Worm (Caenorhabditis elegans) whole organism, L2 larva: ENCODE data around the gene K10D11.7.
A peak's percentile ranks its signal among the peaks of the same experiment; 100 is the strongest.

Experiments used
- F13H6.1 ChIP-seq: sonication (generic microtip); optimal IDR thresholded peaks from 2 replicates; lab custom pipeline; 2016; ENCODE audit warnings: missing genetic modification characterization, missing compliant biosample characterization
- Y55F3AM.14 ChIP-seq: fragments of 200-800 bp; sonication (Bioruptor generic); optimal IDR thresholded peaks from 2 replicates; lab custom pipeline; 2018; ENCODE audit warnings: mild to moderate bottlenecking, missing genetic modification characterization, missing compliant biosample characterization
- ZK546.5 ChIP-seq: sonication (generic microtip); optimal IDR thresholded peaks from 2 replicates; lab custom pipeline; 2017; ENCODE audit warnings: missing biosample characterization, missing genetic modification characterization
- alr-1 ChIP-seq: fragments of 150-350 bp; optimal IDR thresholded peaks from 2 replicates; lab custom pipeline; 2014; ENCODE audit warnings: missing biosample characterization, missing genetic modification characterization
- aly-2 ChIP-seq: fragments of 150-350 bp; optimal IDR thresholded peaks from 2 replicates; lab custom pipeline; 2014; ENCODE audit warnings: missing biosample characterization, missing genetic modification characterization
- ama-1 ChIP-seq: fragments of 150-350 bp; optimal IDR thresholded peaks from 2 replicates; lab custom pipeline; 2018; ENCODE audit warnings: inconsistent platforms
- blmp-1 ChIP-seq: sonication (generic microtip); optimal IDR thresholded peaks from 2 replicates; lab custom pipeline; 2017; ENCODE audit warnings: missing genetic modification characterization, mild to moderate bottlenecking, missing compliant biosample characterization, antibody characterized with exemption, moderate library complexity; ENCODE audit not compliant: insufficient read depth
- ceh-16 ChIP-seq: fragments of 150-350 bp; optimal IDR thresholded peaks from 2 replicates; lab custom pipeline; 2014; ENCODE audit warnings: missing biosample characterization, missing genetic modification characterization
- crh-2 ChIP-seq: sonication (generic microtip); optimal IDR thresholded peaks from 2 replicates; lab custom pipeline; 2017; ENCODE audit warnings: missing biosample characterization, missing genetic modification characterization
- dmd-4 ChIP-seq: sonication (generic microtip); optimal IDR thresholded peaks from 2 replicates; lab custom pipeline; 2017; ENCODE audit warnings: missing biosample characterization, missing genetic modification characterization
- elt-3 ChIP-seq: sonication (generic microtip); optimal IDR thresholded peaks from 2 replicates; lab custom pipeline; 2017; ENCODE audit warnings: missing biosample characterization, missing genetic modification characterization
- fos-1 ChIP-seq: fragments of 150-350 bp; optimal IDR thresholded peaks from 2 replicates; lab custom pipeline; 2014; ENCODE audit warnings: missing biosample characterization, missing genetic modification characterization
- gmeb-1 ChIP-seq: fragments of 150-350 bp; optimal IDR thresholded peaks from 2 replicates; lab custom pipeline; 2014; ENCODE audit warnings: missing biosample characterization, missing genetic modification characterization
- lin-13 ChIP-seq: fragments of 150-350 bp; optimal IDR thresholded peaks from 2 replicates; lab custom pipeline; 2014; ENCODE audit warnings: missing biosample characterization, missing genetic modification reagents, missing genetic modification characterization
- lin-39 ChIP-seq: fragments of 150-350 bp; optimal IDR thresholded peaks from 2 replicates; lab custom pipeline; 2014; ENCODE audit warnings: missing biosample characterization, missing genetic modification reagents, missing genetic modification characterization
- mab-5 ChIP-seq: fragments of 150-350 bp; optimal IDR thresholded peaks from 2 replicates; lab custom pipeline; 2014; ENCODE audit warnings: missing biosample characterization, missing genetic modification characterization
- nhr-12 ChIP-seq: fragments of 150-350 bp; optimal IDR thresholded peaks from 2 replicates; lab custom pipeline; 2014; ENCODE audit warnings: missing biosample characterization, missing genetic modification characterization
- nhr-129 ChIP-seq: fragments of 150-350 bp; optimal IDR thresholded peaks from 2 replicates; lab custom pipeline; 2014; ENCODE audit warnings: missing biosample characterization, missing genetic modification characterization
- nhr-23 ChIP-seq: fragments of 150-350 bp; optimal IDR thresholded peaks from 2 replicates; lab custom pipeline; 2014; ENCODE audit warnings: missing biosample characterization, missing genetic modification reagents, missing genetic modification characterization
- nhr-237 ChIP-seq: fragments of 150-350 bp; optimal IDR thresholded peaks from 2 replicates; lab custom pipeline; 2014; ENCODE audit warnings: missing biosample characterization, missing genetic modification characterization
- nhr-25 ChIP-seq: fragments of 150-350 bp; sonication (generic microtip); optimal IDR thresholded peaks from 3 replicates; lab custom pipeline; 2014; ENCODE audit warnings: missing biosample characterization, missing genetic modification characterization
- nhr-6 ChIP-seq: fragments of 150-350 bp; optimal IDR thresholded peaks from 2 replicates; lab custom pipeline; 2014; ENCODE audit warnings: missing biosample characterization, missing genetic modification characterization
- nhr-77 ChIP-seq: fragments of 150-350 bp; optimal IDR thresholded peaks from 2 replicates; lab custom pipeline; 2014; ENCODE audit warnings: missing biosample characterization, missing genetic modification characterization
- peb-1 ChIP-seq: fragments of 150-350 bp; optimal IDR thresholded peaks from 2 replicates; lab custom pipeline; 2014; ENCODE audit warnings: missing biosample characterization, missing genetic modification characterization
- sem-4 ChIP-seq: fragments of 150-350 bp; optimal IDR thresholded peaks from 2 replicates; lab custom pipeline; 2014; ENCODE audit warnings: missing biosample characterization, missing genetic modification reagents, missing genetic modification characterization
- skn-1 ChIP-seq: sonication (generic microtip); optimal IDR thresholded peaks from 2 replicates; lab custom pipeline; 2017; ENCODE audit warnings: missing biosample characterization, missing genetic modification characterization
- sma-3 ChIP-seq: sonication (generic microtip); optimal IDR thresholded peaks from 2 replicates; lab custom pipeline; 2016; ENCODE audit warnings: missing genetic modification reagents, missing genetic modification characterization, missing compliant biosample characterization
- sma-9 ChIP-seq, 2 experiments: fragments of 150-350 bp in 1 of 2; sonication (generic microtip) in 1 of 2; optimal IDR thresholded peaks; 2 replicates each; lab custom pipeline; 2014 to 2016; ENCODE audit warnings: missing genetic modification characterization in 2 of 2, mild to moderate bottlenecking in 1 of 2, missing biosample characterization in 1 of 2, missing compliant biosample characterization in 1 of 2, missing genetic modification reagents in 1 of 2, moderate library complexity in 1 of 2
- snpc-4 ChIP-seq: fragments of 150-350 bp; optimal IDR thresholded peaks from 2 replicates; lab custom pipeline; 2014; ENCODE audit warnings: missing biosample characterization, missing genetic modification characterization
- unc-39 ChIP-seq: fragments of 150-350 bp; optimal IDR thresholded peaks from 2 replicates; lab custom pipeline; 2014; ENCODE audit warnings: missing biosample characterization, missing genetic modification characterization
- unc-55 ChIP-seq: fragments of 150-350 bp; sonication (generic microtip); optimal IDR thresholded peaks from 3 replicates; lab custom pipeline; 2014; ENCODE audit warnings: missing biosample characterization, missing genetic modification reagents, missing genetic modification characterization
- zag-1 ChIP-seq: fragments of 150-350 bp; optimal IDR thresholded peaks from 2 replicates; lab custom pipeline; 2014; ENCODE audit warnings: missing biosample characterization, missing genetic modification characterization
- ztf-11 ChIP-seq: sonication (generic microtip); optimal IDR thresholded peaks from 2 replicates; lab custom pipeline; 2017; ENCODE audit warnings: missing biosample characterization, missing genetic modification characterization

The K10D11.7 gene

DNA sequence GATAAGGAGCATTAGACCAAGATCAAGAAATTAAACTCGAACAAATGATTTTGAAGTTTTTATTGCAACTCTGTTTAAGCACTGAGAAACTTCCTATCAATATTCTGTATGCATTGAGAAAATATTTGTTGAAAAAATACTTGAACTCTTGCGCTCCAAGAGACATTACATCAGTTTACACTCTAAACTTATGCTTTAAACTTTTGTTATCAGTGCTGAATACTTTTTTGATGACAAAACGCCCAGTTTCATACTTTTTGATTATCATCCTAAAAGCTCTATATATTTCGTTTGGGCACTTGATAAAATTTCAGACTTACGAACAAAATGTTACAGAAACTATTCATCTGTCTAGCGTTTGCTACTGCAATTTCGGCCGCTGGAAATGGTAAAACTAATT lies 19.8 kb downstream of the K10D11.7 start, which contains the start of gene dod-17:
Gene dod-17, plus strand, starts transcription at position 323 of the 400 bp plus-strand sequence.
- TF ChIP-seq fos-1 (tag; lab: Kevin White, UChicago) (peak; percentile 56), aly-2 (tag; lab: Kevin White, UChicago) (no peak)

DNA sequence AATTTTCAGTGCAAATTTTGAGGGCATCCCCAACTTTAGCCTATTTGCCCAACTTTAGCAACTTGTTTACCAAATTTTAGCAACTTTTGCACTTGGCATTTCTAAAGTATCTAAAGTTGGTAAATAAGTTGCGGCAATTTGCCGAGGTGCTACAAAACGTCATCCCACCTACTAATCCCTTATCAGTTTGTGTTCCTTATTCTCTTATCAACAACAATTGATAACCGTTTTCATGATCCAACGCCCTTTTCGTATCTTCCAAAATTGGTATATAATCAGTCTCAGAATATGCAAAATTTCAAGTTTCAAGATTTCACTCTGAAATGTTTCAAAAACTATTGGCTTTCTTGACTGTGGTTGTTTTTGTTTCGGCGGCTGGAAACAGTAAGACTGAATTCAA lies 22.4 kb downstream of the K10D11.7 start, which contains the start of gene F55G11.4:
Gene F55G11.4, plus strand, starts transcription at position 289 of the 400 bp plus-strand sequence.
- no peak for TF ChIP-seq sma-3
- peak; percentile 43 for TF ChIP-seq fos-1 (tag; lab: Kevin White, UChicago)
- peak; percentile 10 for TF ChIP-seq sma-9 (GFP tag; optimal IDR thresholded peaks at IDR 0.05; lab: Kevin White, UChicago)
- no peak for TF ChIP-seq sma-9 (tag; optimal IDR thresholded peaks at IDR 0.05; lab: Kevin White, UChicago)
- no peak for TF ChIP-seq unc-55
- no peak for TF ChIP-seq mab-5 (tag; lab: Kevin White, UChicago)

DNA sequence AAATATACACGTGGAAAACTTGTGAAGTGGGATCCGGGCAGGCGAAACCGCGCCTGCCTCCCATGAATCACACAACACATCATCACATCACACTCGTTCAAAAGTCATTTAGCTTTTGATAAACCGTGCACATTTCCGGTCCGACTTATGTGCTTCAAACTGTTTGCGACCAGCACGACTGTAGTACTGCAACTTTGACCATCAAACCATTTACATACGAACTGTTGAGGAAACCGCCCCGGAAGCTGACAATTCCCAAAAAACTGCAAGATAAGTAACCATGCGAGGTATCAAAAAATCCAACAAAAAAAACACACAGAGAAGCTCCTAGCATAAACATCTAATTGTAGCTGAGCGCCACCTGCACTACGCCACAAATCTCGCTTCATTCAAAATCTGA lies 23.0 kb downstream of the K10D11.7 start:
- TF ChIP-seq zag-1 (tag; lab: Kevin White, UChicago) (no peak), ceh-16 (tag; lab: Kevin White, UChicago) (no peak), lin-13 (no peak), dmd-4 (tag; lab: Kevin White, UChicago) (no peak), crh-2 (tag; lab: Kevin White, UChicago) (no peak), blmp-1 (tag; lab: Kevin White, UChicago) (no peak), sem-4 (tag; lab: Kevin White, UChicago) (no peak), ZK546.5 (tag; lab: Kevin White, UChicago) (no peak), alr-1 (no peak), nhr-12 (tag; lab: Kevin White, UChicago) (no peak), nhr-77 (no peak), lin-39 (tag; lab: Kevin White, UChicago) (no peak), nhr-25 (tag; lab: Kevin White, UChicago) (no peak), F13H6.1 (tag; lab: Kevin White, UChicago) (no peak), nhr-129 (tag; lab: Kevin White, UChicago) (no peak)

DNA sequence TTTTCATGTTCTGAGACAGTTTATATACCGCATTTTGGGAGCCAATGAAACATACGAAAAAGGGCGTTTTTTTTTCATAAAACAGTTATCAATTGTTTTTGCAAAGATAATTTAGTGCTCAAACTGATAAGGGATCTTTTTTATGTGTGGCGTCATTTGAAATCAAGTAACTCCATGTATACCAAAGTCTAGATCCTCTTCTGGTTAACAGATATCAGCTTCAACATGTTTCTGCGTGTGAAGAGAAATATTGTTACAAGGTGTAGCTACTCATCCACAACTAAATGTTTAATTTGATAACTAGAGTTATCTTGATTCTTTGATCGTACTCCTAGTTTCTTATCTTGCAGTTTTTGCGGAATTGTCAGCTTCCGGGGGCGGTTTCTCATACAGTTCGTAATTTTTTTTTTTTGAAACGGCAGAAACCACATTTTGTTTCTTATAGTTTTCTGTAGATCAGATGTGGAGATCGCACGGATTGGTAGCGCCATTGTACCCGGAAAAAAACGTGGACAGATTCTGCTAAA lies 23.7 kb downstream of the K10D11.7 start:
- TF ChIP-seq lin-13: no peak
- peak; percentile 41 for TF ChIP-seq fos-1 (tag; lab: Kevin White, UChicago)

DNA sequence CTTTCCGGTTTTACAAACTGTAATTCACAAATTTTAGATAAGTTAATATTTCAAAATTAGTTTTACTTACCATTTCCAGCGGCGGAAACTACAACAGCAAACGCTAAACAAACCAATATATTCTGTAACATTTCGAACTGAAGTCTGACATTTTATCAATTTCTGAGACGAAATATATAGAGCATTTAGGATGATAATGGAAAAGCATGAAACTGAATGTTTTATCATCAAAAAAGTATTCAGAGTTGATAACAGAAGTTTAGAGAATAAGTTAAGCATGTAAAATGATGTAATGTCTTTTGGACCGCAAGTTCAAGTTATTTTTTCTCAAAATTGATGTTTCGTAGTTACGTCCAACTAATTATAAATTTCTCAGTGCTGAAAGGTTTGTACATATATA lies 26.6 kb downstream of the K10D11.7 start, which contains the start of gene F55G11.2:
Gene F55G11.2, minus strand, starts transcription at position 149 of the 400 bp plus-strand sequence.
- TF ChIP-seq nhr-25 (tag; lab: Kevin White, UChicago) (no peak), fos-1 (tag; lab: Kevin White, UChicago) (peak; percentile 82), skn-1 (tag; lab: Kevin White, UChicago) (peak; percentile 21)

DNA sequence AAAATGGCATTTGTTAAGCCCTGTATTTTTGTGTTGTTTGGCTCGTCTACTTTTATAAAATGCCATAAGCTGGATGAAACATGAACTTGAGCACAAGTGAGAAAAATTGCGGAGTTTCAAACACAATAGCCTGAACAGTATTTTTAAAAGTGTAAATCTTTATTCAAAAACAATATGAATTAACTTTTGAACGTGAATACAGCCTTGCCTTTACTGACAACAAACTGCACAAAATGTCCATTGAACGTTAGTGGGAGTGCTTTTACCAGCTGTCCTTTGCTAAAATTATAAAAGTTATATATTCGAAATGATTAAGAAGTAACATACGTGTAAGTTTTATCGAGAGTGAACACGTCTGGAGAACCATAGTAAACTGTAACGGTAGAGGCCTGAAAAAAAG lies 28.5 kb downstream of the K10D11.7 start:
- TF ChIP-seq nhr-237 (no peak), gmeb-1 (tag; lab: Kevin White, UChicago) (no peak), peb-1 (tag; lab: Kevin White, UChicago) (no peak), elt-3 (tag; lab: Kevin White, UChicago) (no peak), nhr-23 (tag; lab: Kevin White, UChicago) (no peak), sma-9 (GFP tag; optimal IDR thresholded peaks at IDR 0.05; lab: Kevin White, UChicago) (no peak), sma-9 (tag; optimal IDR thresholded peaks at IDR 0.05; lab: Kevin White, UChicago) (no peak), dmd-4 (tag; lab: Kevin White, UChicago) (no peak), ama-1 (no peak), sem-4 (tag; lab: Kevin White, UChicago) (no peak), nhr-6 (tag; lab: Kevin White, UChicago) (no peak), snpc-4 (tag; lab: Kevin White, UChicago) (no peak), unc-39 (tag; lab: Kevin White, UChicago) (no peak), mab-5 (tag; lab: Kevin White, UChicago) (no peak), Y55F3AM.14 (no peak), F13H6.1 (tag; lab: Kevin White, UChicago) (no peak), ztf-11 (no peak)
